Worm (Caenorhabditis elegans) whole organism, young adult: ENCODE measurements around the gene K09C8.2.

Source experiments
- B0019.2 ChIP-seq: fragments of 200-800 bp; sonication (Bioruptor generic); conservative IDR thresholded peaks from 2 replicates; pipeline ENCODE4 v1.3.6; 2022; ENCODE audit warnings: missing genetic modification reagents, missing genetic modification characterization, missing compliant biosample characterization
- B0035.1 ChIP-seq: sonication (generic microtip); optimal IDR thresholded peaks from 2 replicates; lab custom pipeline; 2016; ENCODE audit warnings: missing genetic modification characterization, mild to moderate bottlenecking, missing compliant biosample characterization, missing genotype, missing genetic modification reagents
- B0261.1 ChIP-seq: sonication (generic microtip); optimal IDR thresholded peaks from 2 replicates; lab custom pipeline; 2016; ENCODE audit warnings: mild to moderate bottlenecking, missing genetic modification characterization, moderate library complexity, missing compliant biosample characterization
- C17E4.6 ChIP-seq: fragments of 200-800 bp; sonication (Bioruptor generic); IDR thresholded peaks from 2 replicates; pipeline ENCODE4 v1.3.6; 2022; ENCODE audit warnings: missing genetic modification reagents, missing genetic modification characterization, missing compliant biosample characterization
- F22D6.2 ChIP-seq: sonication (generic microtip); optimal IDR thresholded peaks from 2 replicates; lab custom pipeline; 2016; ENCODE audit warnings: mild to moderate bottlenecking, missing genetic modification characterization, missing compliant biosample characterization
- F57A8.1 ChIP-seq: fragments of 200-800 bp; sonication (Bioruptor generic); optimal IDR thresholded peaks from 2 replicates; lab custom pipeline; 2018; ENCODE audit warnings: mild to moderate bottlenecking, missing genetic modification characterization, moderate library complexity, missing compliant biosample characterization
- T26A5.8 ChIP-seq: sonication (generic microtip); optimal IDR thresholded peaks from 2 replicates; lab custom pipeline; 2016; ENCODE audit warnings: missing genetic modification characterization, missing compliant biosample characterization
- Y56A3A.18 ChIP-seq: fragments of 200-800 bp; sonication (Bioruptor generic); IDR thresholded peaks from 2 replicates; pipeline ENCODE4 v1.3.6; 2022; ENCODE audit warnings: missing genetic modification reagents, missing genetic modification characterization, missing compliant biosample characterization
- Y67H2A.10 ChIP-seq: fragments of 200-800 bp; sonication (Bioruptor generic); conservative IDR thresholded peaks from 2 replicates; pipeline ENCODE4 v1.3.6; 2022; ENCODE audit warnings: missing genetic modification reagents, missing genetic modification characterization, missing compliant biosample characterization
- Y79H2A.3 ChIP-seq: fragments of 200-800 bp; sonication (Bioruptor generic); conservative IDR thresholded peaks from 2 replicates; pipeline ENCODE4 v1.3.6; 2022; ENCODE audit warnings: missing genetic modification reagents, missing genetic modification characterization, missing compliant biosample characterization
- aptf-2 ChIP-seq: fragments of 200-800 bp; sonication (Bioruptor generic); conservative IDR thresholded peaks from 2 replicates; pipeline ENCODE4 v1.3.6; 2022; ENCODE audit warnings: missing genetic modification reagents, missing genetic modification characterization, missing compliant biosample characterization
- athp-1 ChIP-seq: sonication (generic microtip); optimal IDR thresholded peaks from 2 replicates; lab custom pipeline; 2017; ENCODE audit warnings: mild to moderate bottlenecking, missing genetic modification characterization, missing compliant biosample characterization
- attf-5 ChIP-seq: fragments of 200-800 bp; sonication (Bioruptor generic); optimal IDR thresholded peaks from 2 replicates; lab custom pipeline; 2018; ENCODE audit warnings: mild to moderate bottlenecking, missing genetic modification characterization, missing compliant biosample characterization
- bed-1 ChIP-seq: fragments of 200-800 bp; sonication (Bioruptor generic); IDR thresholded peaks from 2 replicates; pipeline ENCODE4 v1.3.6; 2022; ENCODE audit warnings: missing genetic modification reagents, missing genetic modification characterization, missing compliant biosample characterization
- bed-2 ChIP-seq: fragments of 200-800 bp; sonication (Bioruptor generic); IDR thresholded peaks from 2 replicates; pipeline ENCODE4 v1.3.6; 2022; ENCODE audit warnings: missing genetic modification reagents, missing genetic modification characterization, missing compliant biosample characterization
- ccch-3 ChIP-seq: fragments of 200-800 bp; sonication (Bioruptor generic); optimal IDR thresholded peaks from 2 replicates; lab custom pipeline; 2018; ENCODE audit warnings: mild to moderate bottlenecking, missing genetic modification characterization, missing compliant biosample characterization
- cebp-2 ChIP-seq: fragments of 200-800 bp; sonication (Bioruptor generic); IDR thresholded peaks from 2 replicates; pipeline ENCODE4 v1.3.6; 2022; ENCODE audit warnings: missing genetic modification characterization, missing compliant biosample characterization
- ceh-100 ChIP-seq: fragments of 200-800 bp; sonication (Bioruptor generic); IDR thresholded peaks from 2 replicates; pipeline ENCODE4 v1.3.6; 2022; ENCODE audit warnings: missing genetic modification reagents, missing genetic modification characterization, missing compliant biosample characterization
- ceh-40 ChIP-seq: fragments of 200-800 bp; sonication (Bioruptor generic); IDR thresholded peaks from 2 replicates; pipeline ENCODE4 v1.3.6; 2022; ENCODE audit warnings: missing genetic modification characterization, missing compliant biosample characterization
- ceh-58 ChIP-seq: fragments of 200-800 bp; sonication (Bioruptor generic); IDR thresholded peaks from 2 replicates; pipeline ENCODE4 v1.3.6; 2022; ENCODE audit warnings: missing genetic modification characterization, missing compliant biosample characterization
- die-1 ChIP-seq: sonication (generic microtip); optimal IDR thresholded peaks from 2 replicates; lab custom pipeline; 2016; ENCODE audit warnings: missing genotype, mild to moderate bottlenecking, missing genetic modification characterization, missing compliant biosample characterization
- dpff-1 ChIP-seq: sonication (generic microtip); optimal IDR thresholded peaks from 2 replicates; lab custom pipeline; 2017; ENCODE audit warnings: mild to moderate bottlenecking, missing genetic modification characterization, missing compliant biosample characterization
- efl-1 ChIP-seq: fragments of 150-350 bp; optimal IDR thresholded peaks from 2 replicates; lab custom pipeline; 2014; ENCODE audit warnings: missing biosample characterization, missing genetic modification reagents, missing genetic modification characterization
- egl-18 ChIP-seq: fragments of 200-800 bp; sonication (Bioruptor generic); IDR thresholded peaks from 2 replicates; pipeline ENCODE4 v1.3.6; 2022; ENCODE audit warnings: missing genetic modification reagents, missing genetic modification characterization, missing compliant biosample characterization
- egl-44 ChIP-seq: fragments of 200-800 bp; sonication (Bioruptor generic); IDR thresholded peaks from 2 replicates; pipeline ENCODE4 v1.3.6; 2022; ENCODE audit warnings: missing genetic modification reagents, missing genetic modification characterization, missing compliant biosample characterization
- egrh-3 ChIP-seq: fragments of 200-800 bp; sonication (Bioruptor generic); IDR thresholded peaks from 2 replicates; pipeline ENCODE4 v1.3.6; 2022; ENCODE audit warnings: missing genetic modification reagents, missing genetic modification characterization, missing compliant biosample characterization
- him-1 ChIP-seq: sonication (generic microtip); optimal IDR thresholded peaks from 2 replicates; lab custom pipeline; 2016; ENCODE audit warnings: missing genotype, missing genetic modification reagents, missing genetic modification characterization, missing compliant biosample characterization
- hmg-1.2 ChIP-seq: fragments of 200-800 bp; sonication (Bioruptor generic); IDR thresholded peaks from 2 replicates; pipeline ENCODE4 v1.3.6; 2022; ENCODE audit warnings: missing genetic modification reagents, missing genetic modification characterization, missing compliant biosample characterization
- hrde-1 ChIP-seq: sonication (generic microtip); optimal IDR thresholded peaks from 2 replicates; lab custom pipeline; 2016; ENCODE audit warnings: missing genetic modification characterization, mild to moderate bottlenecking, missing compliant biosample characterization, moderate library complexity, missing genotype, missing genetic modification reagents, borderline replicate concordance
- lsy-27 ChIP-seq: sonication (generic microtip); optimal IDR thresholded peaks from 2 replicates; lab custom pipeline; 2017; ENCODE audit warnings: missing genetic modification characterization, mild to moderate bottlenecking, missing compliant biosample characterization, antibody characterized with exemption, missing genotype, borderline replicate concordance; ENCODE audit not compliant: insufficient read depth
- madf-6 ChIP-seq: fragments of 200-800 bp; sonication (Bioruptor generic); IDR thresholded peaks from 2 replicates; pipeline ENCODE4 v1.3.6; 2022; ENCODE audit warnings: missing genetic modification reagents, missing genetic modification characterization, missing compliant biosample characterization
- mel-28 ChIP-seq: sonication (generic microtip); optimal IDR thresholded peaks from 2 replicates; lab custom pipeline; 2016; ENCODE audit warnings: borderline replicate concordance, mild to moderate bottlenecking, missing genetic modification characterization, missing compliant biosample characterization
- nhr-120 ChIP-seq: fragments of 200-800 bp; sonication (Bioruptor generic); IDR thresholded peaks from 2 replicates; pipeline ENCODE4 v1.3.6; 2022; ENCODE audit warnings: missing genetic modification characterization, missing compliant biosample characterization
- nhr-27 ChIP-seq: fragments of 200-800 bp; sonication (Bioruptor generic); optimal IDR thresholded peaks from 2 replicates; lab custom pipeline; 2018; ENCODE audit warnings: mild to moderate bottlenecking, missing genetic modification characterization, moderate library complexity, missing compliant biosample characterization
- nhr-90 ChIP-seq: sonication (generic microtip); optimal IDR thresholded peaks from 2 replicates; lab custom pipeline; 2016; ENCODE audit warnings: missing genotype, mild to moderate bottlenecking, missing genetic modification characterization, missing compliant biosample characterization
- pbrm-1 ChIP-seq: fragments of 200-800 bp; sonication (Bioruptor generic); IDR thresholded peaks from 2 replicates; pipeline ENCODE4 v1.3.6; 2022; ENCODE audit warnings: missing genetic modification reagents, missing genetic modification characterization, missing compliant biosample characterization
- rcor-1 ChIP-seq: fragments of 200-800 bp; sonication (Bioruptor generic); IDR thresholded peaks from 2 replicates; pipeline ENCODE4 v1.3.6; 2022; ENCODE audit warnings: missing genetic modification reagents, missing genetic modification characterization, missing compliant biosample characterization
- rpc-1 ChIP-seq, 2 experiments: fragments of 150-350 bp in 1 of 2; sonication (generic microtip) in 1 of 2; optimal IDR thresholded peaks; 2 replicates each; lab custom pipeline; 2014 to 2018; ENCODE audit warnings: missing biosample characterization in 1 of 2, missing genetic modification characterization in 1 of 2, missing genetic modification reagents in 1 of 2, missing genotype in 1 of 2
- snpc-1.1 ChIP-seq: sonication (generic microtip); optimal IDR thresholded peaks from 2 replicates; lab custom pipeline; 2017; ENCODE audit warnings: missing genetic modification characterization, mild to moderate bottlenecking, missing compliant biosample characterization, antibody characterized with exemption, moderate library complexity, missing genotype, missing genetic modification reagents; ENCODE audit not compliant: insufficient read depth
- snpc-4 ChIP-seq, 5 experiments: fragments of 150-350 bp in 1 of 5; sonication (generic microtip) in 4 of 5; optimal IDR thresholded peaks; 2 replicates each; lab custom pipeline; 2014 to 2018; ENCODE audit warnings: missing genetic modification characterization in 5 of 5, missing biosample characterization in 3 of 5, antibody characterized with exemption in 2 of 5, mild to moderate bottlenecking in 2 of 5, missing compliant biosample characterization in 2 of 5, missing genotype in 2 of 5, moderate library complexity in 2 of 5, missing genetic modification reagents in 1 of 5
- somi-1 ChIP-seq: fragments of 200-800 bp; sonication (Bioruptor generic); optimal IDR thresholded peaks from 2 replicates; lab custom pipeline; 2018; ENCODE audit warnings: mild to moderate bottlenecking, missing genetic modification characterization, missing compliant biosample characterization
- tbp1 ChIP-seq: fragments of 200-800 bp; sonication (Bioruptor generic); optimal IDR thresholded peaks from 2 replicates; lab custom pipeline; 2018; ENCODE audit warnings: mild to moderate bottlenecking, missing genetic modification characterization, missing compliant biosample characterization
- zim-3 ChIP-seq: sonication (generic microtip); optimal IDR thresholded peaks from 2 replicates; lab custom pipeline; 2017; ENCODE audit warnings: mild to moderate bottlenecking, missing genetic modification characterization, moderate library complexity, missing compliant biosample characterization
- ztf-26 ChIP-seq: sonication (generic microtip); optimal IDR thresholded peaks from 2 replicates; lab custom pipeline; 2017; ENCODE audit warnings: missing genetic modification characterization, missing compliant biosample characterization
- ztf-28 ChIP-seq: fragments of 200-800 bp; sonication (Bioruptor generic); IDR thresholded peaks from 2 replicates; pipeline ENCODE4 v1.3.6; 2022; ENCODE audit warnings: missing genetic modification reagents, missing genetic modification characterization, missing compliant biosample characterization
- ztf-3 ChIP-seq: fragments of 200-800 bp; sonication (Bioruptor generic); optimal IDR thresholded peaks from 2 replicates; lab custom pipeline; 2018; ENCODE audit warnings: mild to moderate bottlenecking, missing genetic modification characterization, missing compliant biosample characterization

Gene K09C8.2

DNA sequence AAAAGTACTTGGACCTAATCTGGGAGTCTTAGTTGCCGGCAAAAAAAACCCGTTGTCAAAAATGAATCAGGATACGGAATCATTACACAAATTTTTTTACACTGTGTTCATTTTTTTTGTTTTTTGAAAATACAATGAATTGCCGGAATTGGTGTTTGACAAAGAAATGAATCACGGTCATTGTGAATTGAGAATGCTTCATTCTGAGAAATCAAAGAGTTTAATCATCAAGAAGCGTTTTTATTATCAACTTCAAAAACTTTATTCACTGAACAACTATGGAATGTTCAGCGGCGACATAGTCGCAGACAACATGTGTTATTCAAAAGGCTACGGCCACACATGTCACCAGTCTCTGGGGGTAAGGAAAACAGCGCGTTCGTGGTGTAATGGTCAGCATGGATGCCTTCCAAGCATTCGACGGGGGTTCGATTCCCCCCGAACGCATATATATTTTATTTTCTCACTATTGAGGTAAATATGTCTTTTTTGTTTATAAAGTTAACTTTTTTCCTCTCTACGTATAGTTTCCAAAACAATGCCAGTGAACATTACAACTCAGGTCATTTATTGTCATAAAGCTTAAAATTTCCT is 4.3 kb downstream of the K09C8.2 start, which contains the start of gene nas-10 (continued):
- TF ChIP-seq lsy-27 (tag; lab: Kevin White, UChicago) (peak; percentile 26), ztf-28 (GFP tag; lab: Robert Waterston, UW) (0 out of 2 replicates have a peak, but pooled peaks have one; percentile 59), ccch-3 (GFP tag; lab: Kevin White, UChicago) (peak; percentile 35), egl-18 (GFP tag; lab: Robert Waterston, UW) (0 out of 2 replicates have a peak, but pooled peaks have one; percentile 63), madf-6 (GFP tag; lab: Robert Waterston, UW) (no peak), B0261.1 (peak; percentile 97), ceh-40 (GFP tag; lab: Robert Waterston, UW) (peak; percentile 72; the same call in 1 of the 2 replicates), ztf-3 (GFP tag; lab: Kevin White, UChicago) (no peak), cebp-2 (0 out of 2 replicates have a peak, but pooled peaks have one; percentile 38), aptf-2 (GFP tag; lab: Robert Waterston, UW) (0 out of 2 replicates have a peak, but pooled peaks have one; percentile 25), ceh-58 (GFP tag; lab: Robert Waterston, UW) (0 out of 2 replicates have a peak, but pooled peaks have one; percentile 47), tbp1 (GFP tag; lab: Kevin White, UChicago) (peak; percentile 99), mel-28 (tag; lab: Kevin White, UChicago) (peak; percentile 40), snpc-1.1 (tag; lab: Kevin White, UChicago) (peak; percentile 58), ztf-26 (peak; percentile 37), dpff-1 (tag; lab: Kevin White, UChicago) (no peak), Y56A3A.18 (GFP tag; lab: Robert Waterston, UW) (peak; percentile 93), hrde-1 (tag; lab: Kevin White, UChicago) (peak; percentile 73), rpc-1 (optimal IDR thresholded peaks at IDR 0.05; lab: Kevin White, UChicago) (peak; percentile 91), rpc-1 (tag; optimal IDR thresholded peaks at IDR 0.05; lab: Kevin White, UChicago) (peak; percentile 96), Y79H2A.3 (GFP tag; lab: Robert Waterston, UW) (no peak), him-1 (peak; percentile 90), somi-1 (GFP tag; lab: Kevin White, UChicago) (peak; percentile 9), rcor-1 (GFP tag; lab: Robert Waterston, UW) (peak; percentile 73), egrh-3 (GFP tag; lab: Robert Waterston, UW) (no peak), egl-44 (peak; percentile 88), snpc-4 (GFP tag; optimal IDR thresholded peaks at IDR 0.05; lab: Kevin White, UChicago) (peak; percentile 83), snpc-4 (tag; optimal IDR thresholded peaks at IDR 0.05; lab: Kevin White, UChicago) (peak in 1 of 4 experiments; percentile 78), B0035.1 (peak; percentile 64), bed-1 (GFP tag; lab: Robert Waterston, UW) (peak; percentile 75; the same call in 1 of the 2 replicates), hmg-1.2 (peak; percentile 84), nhr-27 (peak; percentile 59), F57A8.1 (GFP tag; lab: Kevin White, UChicago) (peak; percentile 4), nhr-120 (GFP tag; lab: Robert Waterston, UW) (no peak), efl-1 (no peak), nhr-90 (peak; percentile 86), attf-5 (GFP tag; lab: Kevin White, UChicago) (peak; percentile 69), die-1 (tag; lab: Kevin White, UChicago) (peak; percentile 89), zim-3 (tag; lab: Kevin White, UChicago) (peak; percentile 2), F22D6.2 (tag; lab: Kevin White, UChicago) (no peak), T26A5.8 (tag; lab: Kevin White, UChicago) (peak; percentile 27), ceh-100 (GFP tag; lab: Robert Waterston, UW) (no peak), C17E4.6 (GFP tag; lab: Robert Waterston, UW) (no peak), pbrm-1 (GFP tag; lab: Robert Waterston, UW) (peak; percentile 85), B0019.2 (GFP tag; lab: Robert Waterston, UW) (no peak), Y67H2A.10 (no peak), athp-1 (tag; lab: Kevin White, UChicago) (peak; percentile 41), bed-2 (GFP tag; lab: Robert Waterston, UW) (no peak)
